Fruit fly (Drosophila melanogaster) whole organism, pupa: ENCODE measurements around the gene CG17350.

Experiments used
- CG12605 ChIP-seq: fragments of 200-800 bp; sonication (Bioruptor generic); IDR thresholded peaks from 2 replicates; pipeline ENCODE4 v1.3.6; 2022; ENCODE audit warnings: missing biosample characterization, missing genetic modification characterization
- CG13204 ChIP-seq: fragments of 200-800 bp; sonication (Bioruptor generic); optimal IDR thresholded peaks from 2 replicates; lab custom pipeline; 2018; ENCODE audit warnings: missing biosample characterization, mild to moderate bottlenecking, missing genetic modification characterization, moderate library complexity
- CG17806 ChIP-seq: fragments of 200-800 bp; sonication (Bioruptor generic); optimal IDR thresholded peaks from 2 replicates; lab custom pipeline; 2018; ENCODE audit warnings: missing biosample characterization, mild to moderate bottlenecking, missing genetic modification characterization, moderate library complexity
- CG34367 ChIP-seq: fragments of 200-800 bp; sonication (Bioruptor generic); optimal IDR thresholded peaks from 2 replicates; lab custom pipeline; 2018; ENCODE audit warnings: missing biosample characterization, mild to moderate bottlenecking, missing genetic modification characterization
- CG4496 ChIP-seq: fragments of 200-800 bp; sonication (Bioruptor generic); IDR thresholded peaks from 3 replicates; pipeline ENCODE4 v1.3.6; 2022; ENCODE audit warnings: missing biosample characterization, missing genetic modification characterization
- CG8301 ChIP-seq: fragments of 200-800 bp; sonication (Bioruptor generic); optimal IDR thresholded peaks from 2 replicates; lab custom pipeline; 2018; ENCODE audit warnings: missing biosample characterization, mild to moderate bottlenecking, missing genetic modification characterization
- EcR ChIP-seq: fragments of 200-800 bp; sonication (Bioruptor generic); optimal IDR thresholded peaks from 3 replicates; lab custom pipeline; 2019; ENCODE audit warnings: missing biosample characterization, missing genetic modification characterization, mild to moderate bottlenecking, moderate library complexity, missing genetic modification reagents
- Ets98B ChIP-seq: fragments of 200-800 bp; sonication (Bioruptor generic); IDR thresholded peaks from 2 replicates; pipeline ENCODE4 v1.3.6; 2022; ENCODE audit warnings: missing biosample characterization, missing genetic modification characterization
- Pif1A ChIP-seq: fragments of 200-800 bp; sonication (Bioruptor generic); optimal IDR thresholded peaks from 3 replicates; lab custom pipeline; 2016; ENCODE audit warnings: missing biosample characterization, missing genetic modification characterization
- Pif1B ChIP-seq: fragments of 200-800 bp; sonication (Bioruptor generic); optimal IDR thresholded peaks from 3 replicates; lab custom pipeline; 2016; ENCODE audit warnings: missing biosample characterization, missing genetic modification characterization
- Snoo ChIP-seq: fragments of 200-800 bp; sonication (Bioruptor generic); optimal IDR thresholded peaks from 3 replicates; lab custom pipeline; 2017; ENCODE audit warnings: missing biosample characterization, mild to moderate bottlenecking, missing genetic modification characterization, inconsistent platforms
- rn ChIP-seq: fragments of 200-800 bp; sonication (Bioruptor generic); IDR thresholded peaks from 2 replicates; pipeline ENCODE4 v1.3.6; 2022; ENCODE audit warnings: missing biosample characterization, missing genetic modification characterization

- TF ChIP-seq CG34367 (tag; lab: Kevin White, UChicago), result no peak
- TF ChIP-seq CG13204, result peak; percentile 52
- TF ChIP-seq EcR (GFP tag; lab: Kevin White, UChicago), result peak; percentile 23
- peak; percentile 62; the same call in 2 of the 3 replicates for TF ChIP-seq CG4496
- peak; percentile 2 for TF ChIP-seq Pif1A (GFP tag; lab: Kevin White, UChicago)
- TF ChIP-seq CG8301, result no peak
- peak; percentile 2 for TF ChIP-seq Pif1B (GFP tag; lab: Kevin White, UChicago)
- TF ChIP-seq CG12605 (GFP tag; lab: Robert Waterston, UW), result peak; percentile 57; the same call in 1 of the 2 replicates
- peak; percentile 26 for TF ChIP-seq Snoo
- TF ChIP-seq CG17806 (tag; lab: Kevin White, UChicago), result no peak
- TF ChIP-seq Ets98B (GFP tag; lab: Robert Waterston, UW), result peak; percentile 49; the same call in 1 of the 2 replicates
- TF ChIP-seq rn (GFP tag; lab: Robert Waterston, UW), result no peak
Observed at dm6 chr2L:19426330-19426781, 45.6 kb downstream of the CG17350 start, which contains the start of gene Pax.
